Worm (Caenorhabditis elegans): ENCODE data around the gene C49F8.3.

Gene C49F8.3

DNA sequence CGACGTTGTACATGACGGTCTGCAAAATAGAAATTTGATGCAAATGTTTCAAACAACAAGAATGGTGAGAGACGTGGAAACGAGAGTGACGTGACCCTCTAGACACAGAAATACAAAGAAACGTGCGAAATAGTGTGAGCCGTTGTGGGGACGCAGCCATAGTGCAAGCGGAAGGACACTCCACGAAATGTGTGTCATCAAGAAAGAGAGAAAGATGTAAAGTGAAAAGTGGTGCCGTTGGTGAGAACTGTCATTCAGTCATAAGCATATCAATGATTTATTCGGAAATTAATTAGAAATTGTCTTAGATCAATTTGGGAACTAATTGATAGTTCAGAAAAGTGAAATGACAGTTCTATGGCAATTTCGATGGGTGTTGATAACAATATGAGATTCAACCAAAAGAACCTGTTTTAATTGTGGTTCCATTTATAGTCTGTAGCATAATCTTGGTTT is 32.6 kb upstream of the C49F8.3 start, which contains the start of gene C29F7.3:
Gene C29F7.3 (minus strand): TSS at position 51 of the 456 bp plus-strand sequence.
- no peak for TF ChIP-seq mls-2 (tag; optimal IDR thresholded peaks at IDR 0.05)
- peak; percentile 26 for TF ChIP-seq ces-1 (GFP tag; optimal IDR thresholded peaks at IDR 0.05)
- no peak for TF ChIP-seq pha-4 (tag; optimal IDR thresholded peaks at IDR 0.05)
- peak; percentile 12 for TF ChIP-seq hlh-1 (tag; optimal IDR thresholded peaks at IDR 0.05)
- TF ChIP-seq nhr-28 (tag; optimal IDR thresholded peaks at IDR 0.05): no peak
- TF ChIP-seq blmp-1 (tag; optimal IDR thresholded peaks at IDR 0.05): peak; percentile 21
- no peak for TF ChIP-seq lsy-2 (tag; optimal IDR thresholded peaks at IDR 0.05)
- peak; percentile 15 for TF ChIP-seq mep-1 (tag; optimal IDR thresholded peaks at IDR 0.05)
- no peak for TF ChIP-seq ceh-39 (tag; optimal IDR thresholded peaks at IDR 0.05)
- no peak for TF ChIP-seq snpc-4 (tag; optimal IDR thresholded peaks at IDR 0.05)
- no peak for TF ChIP-seq nhr-76 (tag; optimal IDR thresholded peaks at IDR 0.05)
- no peak for TF ChIP-seq nhr-12 (tag; optimal IDR thresholded peaks at IDR 0.05)
- no peak for TF ChIP-seq flh-1 (GFP tag; optimal IDR thresholded peaks at IDR 0.05)
- no peak for TF ChIP-seq cnd-1 (tag; optimal IDR thresholded peaks at IDR 0.05)
- no peak for TF ChIP-seq zip-8 (tag; optimal IDR thresholded peaks at IDR 0.05)
- TF ChIP-seq sptf-1 (tag; optimal IDR thresholded peaks at IDR 0.05): no peak
- TF ChIP-seq ham-2 (GFP tag; optimal IDR thresholded peaks at IDR 0.05): peak; percentile 28
- peak; percentile 70 for TF ChIP-seq unc-62 (GFP tag; optimal IDR thresholded peaks at IDR 0.05)

DNA sequence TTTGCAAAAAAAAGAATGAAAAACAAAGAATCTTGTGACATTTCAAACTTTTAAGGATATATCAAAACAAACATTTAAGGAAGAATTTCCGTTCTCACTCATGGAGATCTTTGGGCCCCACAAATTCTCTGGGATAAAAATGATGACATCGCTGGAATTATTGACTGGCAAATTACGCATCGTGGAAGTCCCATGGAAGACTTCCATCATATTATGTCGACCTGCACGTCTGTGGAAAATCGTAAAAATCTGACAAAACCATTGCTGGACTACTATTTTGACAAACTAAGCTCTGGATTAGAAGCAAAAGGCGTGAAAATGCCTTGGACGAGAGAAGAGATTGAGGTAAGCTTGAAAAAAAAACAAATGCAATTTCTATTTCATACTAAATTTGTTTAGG is 30.1 kb upstream of the C49F8.3 start:
- TF ChIP-seq ceh-83 (GFP tag; optimal IDR thresholded peaks at IDR 0.05) (no peak), elt-3 (tag; optimal IDR thresholded peaks at IDR 0.05) (no peak), hlh-1 (tag; optimal IDR thresholded peaks at IDR 0.05) (no peak)

DNA sequence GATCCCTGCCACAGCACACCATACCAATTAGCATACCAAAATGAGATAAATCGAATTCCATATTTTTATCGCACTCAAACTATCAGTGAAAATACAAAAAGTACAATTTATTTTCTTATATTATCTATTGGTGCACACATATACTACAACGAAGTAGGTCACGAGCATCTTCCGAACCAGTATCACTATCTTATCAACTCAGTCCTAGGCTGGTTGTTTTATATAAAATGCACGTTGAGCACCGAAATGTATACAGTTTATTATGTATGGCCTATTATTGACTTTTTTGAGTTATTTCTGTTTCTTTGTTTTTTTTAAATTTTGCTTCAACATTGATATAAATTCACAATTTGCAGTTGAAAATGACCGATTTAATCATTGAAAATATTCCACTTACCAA is 28.4 kb upstream of the C49F8.3 start, which contains the start of gene C29F7.2:
Gene C29F7.2 (plus strand): TSS at position 357 of the 400 bp plus-strand sequence.
- no peak for TF ChIP-seq elt-3 (tag; optimal IDR thresholded peaks at IDR 0.05)
- TF ChIP-seq drap-1 (GFP tag; optimal IDR thresholded peaks at IDR 0.05): no peak
- TF ChIP-seq sptf-1 (tag; optimal IDR thresholded peaks at IDR 0.05): no peak
- no peak for TF ChIP-seq nhr-76 (tag; optimal IDR thresholded peaks at IDR 0.05)
- no peak for TF ChIP-seq cnd-1 (tag; optimal IDR thresholded peaks at IDR 0.05)
- TF ChIP-seq ztf-11 (tag; optimal IDR thresholded peaks at IDR 0.05): no peak
- no peak for TF ChIP-seq mab-5 (tag; optimal IDR thresholded peaks at IDR 0.05)
- TF ChIP-seq blmp-1 (tag; optimal IDR thresholded peaks at IDR 0.05): no peak
- TF ChIP-seq nhr-12 (tag; optimal IDR thresholded peaks at IDR 0.05): no peak

DNA sequence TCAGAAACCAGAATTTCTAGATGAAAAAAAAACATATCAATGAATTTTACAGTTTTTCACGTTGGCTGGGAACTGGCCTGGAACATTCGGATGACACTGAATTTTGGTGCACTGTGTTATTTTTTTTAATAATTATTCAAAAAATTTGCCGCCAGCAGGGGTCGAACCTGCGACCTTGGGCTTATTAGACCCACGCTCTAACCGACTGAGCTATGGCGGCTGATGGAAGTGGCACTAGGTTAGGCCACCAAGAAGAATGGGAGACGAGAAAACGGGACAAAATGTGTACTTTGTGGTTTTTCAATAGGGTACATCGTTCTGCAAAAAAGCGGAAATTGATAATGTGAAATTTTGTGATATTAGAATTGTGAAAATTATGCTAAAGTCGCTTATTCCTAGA is 27.6 kb upstream of the C49F8.3 start:
- no peak for TF ChIP-seq elt-3 (tag; optimal IDR thresholded peaks at IDR 0.05)
- TF ChIP-seq sem-2 (GFP tag; optimal IDR thresholded peaks at IDR 0.05): peak; percentile 49
- peak; percentile 6 for TF ChIP-seq hlh-1 (tag; optimal IDR thresholded peaks at IDR 0.05)
- TF ChIP-seq ceh-39 (tag; optimal IDR thresholded peaks at IDR 0.05): no peak
- peak; percentile 45 for TF ChIP-seq ham-2 (GFP tag; optimal IDR thresholded peaks at IDR 0.05)
- peak; percentile 66 for TF ChIP-seq drap-1 (GFP tag; optimal IDR thresholded peaks at IDR 0.05)
- TF ChIP-seq bed-3 (GFP tag; optimal IDR thresholded peaks at IDR 0.05): peak; percentile 32
- no peak for TF ChIP-seq snpc-4 (tag; optimal IDR thresholded peaks at IDR 0.05)
- no peak for TF ChIP-seq ces-1 (GFP tag; optimal IDR thresholded peaks at IDR 0.05)
- peak; percentile 63 for TF ChIP-seq M03D4.4 (tag; optimal IDR thresholded peaks at IDR 0.05)
- TF ChIP-seq mls-2 (tag; optimal IDR thresholded peaks at IDR 0.05): peak; percentile 55
- TF ChIP-seq nhr-12 (tag; optimal IDR thresholded peaks at IDR 0.05): no peak
- peak; percentile 79 for TF ChIP-seq sptf-1 (tag; optimal IDR thresholded peaks at IDR 0.05)
- TF ChIP-seq ceh-43 (GFP tag; optimal IDR thresholded peaks at IDR 0.05): peak; percentile 5
- no peak for TF ChIP-seq nhr-237 (tag; optimal IDR thresholded peaks at IDR 0.05)
- TF ChIP-seq unc-120 (tag; optimal IDR thresholded peaks at IDR 0.05; ENCODE audit: poor library complexity, severe bottlenecking): peak; percentile 46
- no peak for TF ChIP-seq flh-1 (GFP tag; optimal IDR thresholded peaks at IDR 0.05)
- no peak for TF ChIP-seq ceh-83 (GFP tag; optimal IDR thresholded peaks at IDR 0.05)
- peak; percentile 66 for TF ChIP-seq cnd-1 (tag; optimal IDR thresholded peaks at IDR 0.05)

DNA sequence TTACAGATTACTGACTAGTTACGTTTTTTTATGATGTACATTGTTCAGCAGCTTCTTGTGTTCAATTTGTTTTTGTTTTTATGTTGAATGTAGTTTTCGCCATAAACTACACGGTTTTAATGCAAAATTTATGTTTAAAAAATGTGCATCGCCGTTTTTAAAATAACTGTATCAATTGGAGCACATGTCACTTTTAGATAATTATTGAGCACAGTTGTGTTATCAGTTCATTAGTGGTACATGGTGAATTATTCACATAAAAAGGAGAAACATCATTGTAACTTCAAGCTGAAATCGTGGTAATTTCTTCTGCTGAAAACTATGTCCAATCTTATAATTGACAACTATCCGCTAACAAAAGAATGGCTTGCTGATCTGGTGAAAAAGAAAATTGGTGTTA is 25.0 kb upstream of the C49F8.3 start:
- TF ChIP-seq nhr-76 (tag; optimal IDR thresholded peaks at IDR 0.05): no peak
- no peak for TF ChIP-seq unc-39 (tag; optimal IDR thresholded peaks at IDR 0.05)
- no peak for TF ChIP-seq flh-1 (GFP tag; optimal IDR thresholded peaks at IDR 0.05)
- no peak for TF ChIP-seq mls-2 (tag; optimal IDR thresholded peaks at IDR 0.05)
- TF ChIP-seq tbx-8 (GFP tag; optimal IDR thresholded peaks at IDR 0.05): no peak
- TF ChIP-seq ces-1 (GFP tag; optimal IDR thresholded peaks at IDR 0.05): no peak
- TF ChIP-seq cnd-1 (tag; optimal IDR thresholded peaks at IDR 0.05): no peak
- TF ChIP-seq ceh-83 (GFP tag; optimal IDR thresholded peaks at IDR 0.05): no peak
- TF ChIP-seq nhr-2 (tag; optimal IDR thresholded peaks at IDR 0.05): no peak
- TF ChIP-seq blmp-1 (tag; optimal IDR thresholded peaks at IDR 0.05): no peak
- no peak for TF ChIP-seq sptf-1 (tag; optimal IDR thresholded peaks at IDR 0.05)
- no peak for TF ChIP-seq hlh-1 (tag; optimal IDR thresholded peaks at IDR 0.05)
- no peak for TF ChIP-seq M03D4.4 (tag; optimal IDR thresholded peaks at IDR 0.05)
- no peak for TF ChIP-seq nhr-28 (tag; optimal IDR thresholded peaks at IDR 0.05)
- TF ChIP-seq ham-2 (GFP tag; optimal IDR thresholded peaks at IDR 0.05): no peak
- no peak for TF ChIP-seq elt-3 (tag; optimal IDR thresholded peaks at IDR 0.05)
- TF ChIP-seq mep-1 (tag; optimal IDR thresholded peaks at IDR 0.05): no peak
- no peak for TF ChIP-seq nhr-12 (tag; optimal IDR thresholded peaks at IDR 0.05)
- no peak for TF ChIP-seq unc-62 (GFP tag; optimal IDR thresholded peaks at IDR 0.05)
